Worm (Caenorhabditis elegans) whole organism, mixed stage, embryonic: ENCODE results near the gene R03H10.7.
"Not testable (repeated sequence)": the region's sequence is repeated elsewhere in the genome, so short reads cannot be mapped to it uniquely, and the experiment has no call there.

Experiments
- M03D4.4 ChIP-seq: sonication (generic microtip); optimal IDR thresholded peaks from 2 replicates; lab custom pipeline; 2017; ENCODE audit warnings: mild to moderate bottlenecking, missing genetic modification characterization, missing compliant biosample characterization
- bed-3 ChIP-seq: fragments of 200-800 bp; sonication (Bioruptor generic); optimal IDR thresholded peaks from 3 replicates; lab custom pipeline; 2018; ENCODE audit warnings: mild to moderate bottlenecking, missing genetic modification characterization, moderate library complexity, missing compliant biosample characterization
- blmp-1 ChIP-seq: fragments of 150-350 bp; optimal IDR thresholded peaks from 2 replicates; lab custom pipeline; 2014; ENCODE audit warnings: missing biosample characterization, missing genetic modification characterization
- ceh-39 ChIP-seq: fragments of 150-350 bp; optimal IDR thresholded peaks from 2 replicates; lab custom pipeline; 2014; ENCODE audit warnings: missing biosample characterization, missing genetic modification characterization
- ceh-43 ChIP-seq: fragments of 200-800 bp; sonication (Bioruptor generic); optimal IDR thresholded peaks from 2 replicates; lab custom pipeline; 2018; ENCODE audit warnings: mild to moderate bottlenecking, missing genetic modification characterization, moderate library complexity, missing compliant biosample characterization
- ceh-83 ChIP-seq: fragments of 200-800 bp; sonication (Bioruptor generic); optimal IDR thresholded peaks from 2 replicates; lab custom pipeline; 2018; ENCODE audit warnings: mild to moderate bottlenecking, missing genetic modification characterization, missing compliant biosample characterization
- ces-1 ChIP-seq: fragments of 150-350 bp; optimal IDR thresholded peaks from 2 replicates; lab custom pipeline; 2014; ENCODE audit warnings: missing biosample characterization, missing genetic modification reagents, missing genetic modification characterization
- drap-1 ChIP-seq: fragments of 200-800 bp; sonication (Bioruptor generic); optimal IDR thresholded peaks from 3 replicates; lab custom pipeline; 2018; ENCODE audit warnings: mild to moderate bottlenecking, missing genetic modification characterization, missing compliant biosample characterization
- elt-1 ChIP-seq: sonication (generic microtip); optimal IDR thresholded peaks from 2 replicates; lab custom pipeline; 2017; ENCODE audit warnings: missing genetic modification characterization, mild to moderate bottlenecking, missing compliant biosample characterization, antibody characterized with exemption, moderate library complexity, borderline replicate concordance; ENCODE audit not compliant: insufficient read depth
- elt-3 ChIP-seq: fragments of 150-350 bp; optimal IDR thresholded peaks from 2 replicates; lab custom pipeline; 2014; ENCODE audit warnings: missing biosample characterization, missing genetic modification characterization
- flh-1 ChIP-seq: fragments of 200-800 bp; sonication (Bioruptor generic); optimal IDR thresholded peaks from 2 replicates; lab custom pipeline; 2018; ENCODE audit warnings: mild to moderate bottlenecking, missing genetic modification characterization, moderate library complexity, missing compliant biosample characterization
- hlh-1 ChIP-seq: fragments of 150-350 bp; optimal IDR thresholded peaks from 2 replicates; lab custom pipeline; 2014; ENCODE audit warnings: missing biosample characterization, missing genetic modification reagents, missing genetic modification characterization
- lin-13 ChIP-seq: fragments of 150-350 bp; optimal IDR thresholded peaks from 2 replicates; lab custom pipeline; 2014; ENCODE audit warnings: missing biosample characterization, missing genetic modification characterization
- lsy-2 ChIP-seq: fragments of 150-350 bp; optimal IDR thresholded peaks from 2 replicates; lab custom pipeline; 2014; ENCODE audit warnings: missing biosample characterization, missing genetic modification characterization
- mab-5 ChIP-seq: fragments of 150-350 bp; optimal IDR thresholded peaks from 2 replicates; lab custom pipeline; 2014; ENCODE audit warnings: missing biosample characterization, missing genetic modification characterization
- mep-1 ChIP-seq: fragments of 150-350 bp; optimal IDR thresholded peaks from 2 replicates; lab custom pipeline; 2017; ENCODE audit warnings: missing biosample characterization, missing genetic modification reagents, missing genetic modification characterization, inconsistent platforms
- mls-2 ChIP-seq: sonication (generic microtip); optimal IDR thresholded peaks from 2 replicates; lab custom pipeline; 2016; ENCODE audit warnings: mild to moderate bottlenecking, missing genetic modification characterization, moderate library complexity, missing compliant biosample characterization
- nhr-12 ChIP-seq: fragments of 150-350 bp; optimal IDR thresholded peaks from 2 replicates; lab custom pipeline; 2014; ENCODE audit warnings: missing biosample characterization, missing genetic modification characterization
- nhr-2 ChIP-seq: fragments of 150-350 bp; optimal IDR thresholded peaks from 2 replicates; lab custom pipeline; 2014; ENCODE audit warnings: missing biosample characterization, missing genetic modification characterization
- nhr-237 ChIP-seq: fragments of 150-350 bp; optimal IDR thresholded peaks from 2 replicates; lab custom pipeline; 2014; ENCODE audit warnings: missing biosample characterization, missing genetic modification characterization
- pha-4 ChIP-seq: fragments of 150-350 bp; optimal IDR thresholded peaks from 2 replicates; lab custom pipeline; 2018; ENCODE audit warnings: missing biosample characterization, missing genetic modification reagents, missing genetic modification characterization
- sptf-1 ChIP-seq: sonication (generic microtip); optimal IDR thresholded peaks from 2 replicates; lab custom pipeline; 2017; ENCODE audit warnings: mild to moderate bottlenecking, missing genetic modification characterization, moderate library complexity, missing compliant biosample characterization
- tbx-8 ChIP-seq: fragments of 200-800 bp; sonication (Bioruptor generic); optimal IDR thresholded peaks from 2 replicates; lab custom pipeline; 2018; ENCODE audit warnings: mild to moderate bottlenecking, missing genetic modification characterization, moderate library complexity, missing compliant biosample characterization
- unc-120 ChIP-seq: sonication (generic microtip); optimal IDR thresholded peaks from 2 replicates; lab custom pipeline; 2017; ENCODE audit warnings: missing genetic modification characterization, missing compliant biosample characterization; ENCODE audit not compliant: poor library complexity, severe bottlenecking
- unc-39 ChIP-seq: fragments of 150-350 bp; optimal IDR thresholded peaks from 2 replicates; lab custom pipeline; 2014; ENCODE audit warnings: missing biosample characterization, missing genetic modification characterization
- unc-62 ChIP-seq: fragments of 150-350 bp; optimal IDR thresholded peaks from 2 replicates; lab custom pipeline; 2014; ENCODE audit warnings: missing biosample characterization, missing genetic modification reagents, missing genetic modification characterization
- zip-8 ChIP-seq: fragments of 150-350 bp; optimal IDR thresholded peaks from 2 replicates; lab custom pipeline; 2014; ENCODE audit warnings: missing biosample characterization, missing genetic modification characterization
- ztf-11 ChIP-seq: fragments of 150-350 bp; optimal IDR thresholded peaks from 2 replicates; lab custom pipeline; 2014; ENCODE audit warnings: missing biosample characterization, missing genetic modification characterization

R03H10.7 gene

DNA sequence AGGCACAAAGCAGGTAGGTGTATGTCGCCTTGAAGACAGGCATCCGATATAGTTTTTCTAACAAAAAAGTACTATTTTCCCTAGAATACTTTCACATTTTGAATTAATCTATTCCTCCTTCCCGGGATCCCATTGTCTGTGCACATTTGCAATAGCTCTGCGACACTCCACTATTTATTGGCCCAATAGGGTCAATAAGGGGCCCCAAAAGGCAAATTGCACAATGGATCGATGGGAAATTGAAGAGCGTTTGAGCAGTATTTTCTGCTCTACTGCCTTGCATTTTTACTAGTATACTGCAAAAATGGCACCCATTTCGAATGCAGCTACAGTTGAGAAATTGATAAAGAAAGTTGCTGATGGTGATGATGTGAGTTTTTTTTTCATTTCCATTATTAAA lies 3.6 kb upstream of the R03H10.7 start, which contains the start of gene R03H10.11:
Gene R03H10.11, plus strand, starts transcription at position 301 of the 400 bp plus-strand sequence.
- TF ChIP-seq mab-5 (tag; lab: Kevin White, UChicago) (no peak), flh-1 (no peak), bed-3 (GFP tag; lab: Kevin White, UChicago) (no peak), ztf-11 (tag; lab: Kevin White, UChicago) (no peak), M03D4.4 (tag; lab: Kevin White, UChicago) (no peak), elt-3 (no peak), unc-39 (tag; lab: Kevin White, UChicago) (no peak)

- TF ChIP-seq ceh-43 (GFP tag; lab: Kevin White, UChicago) (no peak), blmp-1 (no peak), bed-3 (GFP tag; lab: Kevin White, UChicago) (no peak), nhr-2 (tag; lab: Kevin White, UChicago) (no peak), ceh-83 (GFP tag; lab: Kevin White, UChicago) (no peak), elt-3 (no peak), pha-4 (tag; lab: Kevin White, UChicago) (no peak), mls-2 (tag; lab: Kevin White, UChicago) (no peak), drap-1 (GFP tag; lab: Kevin White, UChicago) (no peak), lsy-2 (tag; lab: Kevin White, UChicago) (no peak), zip-8 (tag; lab: Kevin White, UChicago) (no peak), nhr-237 (tag; lab: Kevin White, UChicago) (no peak), hlh-1 (tag; lab: Kevin White, UChicago) (no peak), mep-1 (tag; lab: Kevin White, UChicago) (no peak)
Observed at ce11 chrII:4179897-4180296, 1.2 kb upstream of the R03H10.7 start, which contains the start of gene R03H10.1. R03H10.1 (plus strand) TSS chrII:4180248.

DNA sequence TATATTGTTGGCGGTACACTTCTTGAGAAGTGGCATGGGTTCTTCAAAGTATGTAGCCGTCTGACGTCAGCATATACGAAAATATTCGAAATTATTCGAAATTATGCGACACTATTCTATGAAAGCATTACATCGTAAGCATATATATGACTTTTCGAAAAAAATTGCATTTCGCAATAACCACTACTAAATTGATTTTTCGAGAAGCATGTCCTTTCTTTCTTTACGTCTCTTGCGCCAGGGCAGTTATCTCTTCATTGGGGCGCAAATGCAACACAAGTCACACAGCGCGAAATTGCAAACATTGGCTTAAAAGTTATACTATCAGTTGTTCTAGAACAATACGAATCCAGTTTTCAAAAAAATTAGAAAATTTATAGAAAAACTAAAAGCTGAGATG lies 4.9 kb downstream of the R03H10.7 start:
- no peak for TF ChIP-seq unc-62 (GFP tag; lab: Kevin White, UChicago)
- TF ChIP-seq bed-3 (GFP tag; lab: Kevin White, UChicago) = no peak
- TF ChIP-seq mls-2 (tag; lab: Kevin White, UChicago) = no peak
- no peak for TF ChIP-seq unc-120 (tag; lab: Kevin White, UChicago)

ce11 chrII:4173398-4173797 lies 5.3 kb downstream of the R03H10.7 start, which contains the start of gene R03H10.6:
R03H10.6 (minus strand) TSS chrII:4173498.
- TF ChIP-seq mls-2 (tag; lab: Kevin White, UChicago) (no peak), elt-3 (no peak), M03D4.4 (tag; lab: Kevin White, UChicago) (no peak), nhr-12 (tag; lab: Kevin White, UChicago) (no peak), tbx-8 (GFP tag; lab: Kevin White, UChicago) (no peak), ces-1 (GFP tag; lab: Kevin White, UChicago) (no peak), elt-1 (tag; lab: Kevin White, UChicago) (no peak), ztf-11 (tag; lab: Kevin White, UChicago) (no peak), ceh-39 (tag; lab: Kevin White, UChicago) (no peak), nhr-2 (tag; lab: Kevin White, UChicago) (no peak)

- TF ChIP-seq ceh-43 (GFP tag; lab: Kevin White, UChicago) = no peak
- no peak for TF ChIP-seq nhr-12 (tag; lab: Kevin White, UChicago)
- TF ChIP-seq nhr-237 (tag; lab: Kevin White, UChicago) = no peak
- TF ChIP-seq mab-5 (tag; lab: Kevin White, UChicago) = no peak
- no peak for TF ChIP-seq lin-13 (tag; lab: Kevin White, UChicago)
- TF ChIP-seq unc-62 (GFP tag; lab: Kevin White, UChicago) = no peak
- no peak for TF ChIP-seq ceh-39 (tag; lab: Kevin White, UChicago)
Observed at ce11 chrII:4170508-4170907, 8.2 kb downstream of the R03H10.7 start, which contains the start of gene R03H10.5. R03H10.5 (minus strand) TSS chrII:4170608.

DNA sequence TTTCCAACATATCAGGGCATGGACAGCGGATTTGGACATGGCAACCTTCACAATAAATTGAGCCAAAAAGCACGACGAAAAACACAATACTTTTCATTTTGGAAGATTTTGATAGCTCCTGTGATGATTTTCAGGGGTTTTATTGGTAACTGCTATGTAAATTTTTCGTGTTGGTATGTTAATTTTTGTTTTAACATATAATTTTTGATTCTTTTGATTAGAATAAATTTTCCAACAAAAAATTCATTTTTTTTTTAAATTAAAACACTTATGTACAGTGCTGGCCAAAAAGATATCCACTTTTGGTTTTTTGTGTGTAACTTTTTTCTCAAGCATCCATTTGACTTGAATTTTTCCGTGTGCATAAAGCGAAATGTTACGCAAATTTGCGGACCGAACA lies 10.3 kb downstream of the R03H10.7 start, which contains the start of gene R03H10.4:
Gene R03H10.4, minus strand, starts transcription at position 101 of the 400 bp plus-strand sequence.
- not testable (repeated sequence) for TF ChIP-seq unc-120, sptf-1, mls-2 (tag; lab: Kevin White, UChicago)
- TF ChIP-seq, all 35 proteins: peak for 0; not testable (repeated sequence) for 35
